Fruit fly (Drosophila melanogaster) whole organism, prepupa: ENCODE measurements around the gene Ets21C.

Source experiments
- CG10631 ChIP-seq: fragments of 200-800 bp; sonication (Bioruptor generic); optimal IDR thresholded peaks from 2 replicates; lab custom pipeline; 2016; ENCODE audit warnings: missing biosample characterization, missing genetic modification characterization
- CG10669 ChIP-seq: fragments of 200-800 bp; sonication (Bioruptor generic); optimal IDR thresholded peaks from 3 replicates; lab custom pipeline; 2018; ENCODE audit warnings: missing biosample characterization, mild to moderate bottlenecking, missing genetic modification characterization, moderate library complexity
- CG11762 ChIP-seq: fragments of 200-800 bp; sonication (Bioruptor generic); optimal IDR thresholded peaks from 3 replicates; lab custom pipeline; 2016; ENCODE audit warnings: missing biosample characterization, missing genetic modification characterization; ENCODE audit not compliant: insufficient read depth
- CG11902 ChIP-seq: fragments of 200-800 bp; sonication (Bioruptor generic); optimal IDR thresholded peaks from 3 replicates; lab custom pipeline; 2016; ENCODE audit warnings: missing biosample characterization, missing genetic modification characterization
- CG15336 ChIP-seq: fragments of 200-800 bp; sonication (Bioruptor generic); IDR thresholded peaks from 2 replicates; pipeline ENCODE4 v1.3.6; 2022; ENCODE audit warnings: missing biosample characterization, missing genetic modification characterization
- CG1621 ChIP-seq: fragments of 200-800 bp; sonication (Bioruptor generic); optimal IDR thresholded peaks from 3 replicates; lab custom pipeline; 2018; ENCODE audit warnings: missing biosample characterization, mild to moderate bottlenecking, missing genetic modification characterization
- CG16779 ChIP-seq: fragments of 200-800 bp; sonication (Bioruptor generic); optimal IDR thresholded peaks from 3 replicates; lab custom pipeline; 2017; ENCODE audit warnings: missing biosample characterization, mild to moderate bottlenecking, missing genetic modification characterization
- CG31627 ChIP-seq: fragments of 200-800 bp; sonication (Bioruptor generic); optimal IDR thresholded peaks from 3 replicates; lab custom pipeline; 2016; ENCODE audit warnings: missing biosample characterization, missing genetic modification characterization
- CG32006 ChIP-seq: fragments of 200-800 bp; sonication (Bioruptor generic); optimal IDR thresholded peaks from 3 replicates; lab custom pipeline; 2017; ENCODE audit warnings: missing biosample characterization, mild to moderate bottlenecking, missing genetic modification characterization
- CG34406 ChIP-seq: fragments of 200-800 bp; sonication (Bioruptor generic); optimal IDR thresholded peaks from 3 replicates; lab custom pipeline; 2016; ENCODE audit warnings: missing biosample characterization, missing genetic modification characterization
- CG3919 ChIP-seq: fragments of 200-800 bp; sonication (Bioruptor generic); optimal IDR thresholded peaks from 3 replicates; lab custom pipeline; 2016; ENCODE audit warnings: missing biosample characterization, missing genetic modification characterization
- CG4318 ChIP-seq: fragments of 200-800 bp; sonication (Bioruptor generic); optimal IDR thresholded peaks from 3 replicates; lab custom pipeline; 2017; ENCODE audit warnings: missing biosample characterization, mild to moderate bottlenecking, missing genetic modification characterization
- CG6163 ChIP-seq: fragments of 200-800 bp; sonication (Bioruptor generic); IDR thresholded peaks from 3 replicates; pipeline ENCODE4 v1.3.6; 2022; ENCODE audit warnings: missing biosample characterization, missing genetic modification characterization
- CG6276 ChIP-seq: fragments of 200-800 bp; sonication (Bioruptor generic); optimal IDR thresholded peaks from 2 replicates; lab custom pipeline; 2017; ENCODE audit warnings: missing biosample characterization, mild to moderate bottlenecking, missing genetic modification characterization
- CG6808 ChIP-seq: fragments of 200-800 bp; sonication (Bioruptor generic); optimal IDR thresholded peaks from 3 replicates; lab custom pipeline; 2017; ENCODE audit warnings: missing biosample characterization, missing genetic modification characterization, mild to moderate bottlenecking, moderate library complexity, missing genetic modification reagents
- CG6854 ChIP-seq: fragments of 200-800 bp; sonication (Bioruptor generic); optimal IDR thresholded peaks from 2 replicates; lab custom pipeline; 2017; ENCODE audit warnings: missing biosample characterization, mild to moderate bottlenecking, missing genetic modification characterization
- CG7368 ChIP-seq: fragments of 200-800 bp; sonication (Bioruptor generic); optimal IDR thresholded peaks from 3 replicates; lab custom pipeline; 2016; ENCODE audit warnings: missing biosample characterization, missing genetic modification characterization
- CG8119 ChIP-seq: fragments of 200-800 bp; sonication (Bioruptor generic); IDR thresholded peaks from 3 replicates; pipeline ENCODE4 v1.3.6; 2022; ENCODE audit warnings: missing biosample characterization, missing genetic modification characterization
- CG8319 ChIP-seq: fragments of 200-800 bp; sonication (Bioruptor generic); optimal IDR thresholded peaks from 3 replicates; lab custom pipeline; 2016; ENCODE audit warnings: missing biosample characterization, missing genetic modification characterization
- CG9139 ChIP-seq: fragments of 200-800 bp; sonication (Bioruptor generic); optimal IDR thresholded peaks from 3 replicates; lab custom pipeline; 2017; ENCODE audit warnings: missing biosample characterization, mild to moderate bottlenecking, missing genetic modification characterization
- Eip78C ChIP-seq: fragments of 200-800 bp; sonication (Bioruptor generic); peaks from one replicate; lab custom pipeline; 2016; ENCODE audit warnings: missing biosample characterization, missing genetic modification characterization
- Eip93F ChIP-seq: fragments of 200-800 bp; sonication (Bioruptor generic); optimal IDR thresholded peaks from 2 replicates; lab custom pipeline; 2016; ENCODE audit warnings: missing biosample characterization, mild to moderate bottlenecking, missing genetic modification characterization
- Ets21C ChIP-seq: fragments of 200-800 bp; sonication (Bioruptor generic); optimal IDR thresholded peaks from 3 replicates; lab custom pipeline; 2016; ENCODE audit warnings: missing biosample characterization, missing genetic modification characterization
- Ets96B ChIP-seq: fragments of 200-800 bp; optimal IDR thresholded peaks from 2 replicates; lab custom pipeline; 2019; ENCODE audit warnings: missing biosample characterization, mild to moderate bottlenecking, missing genetic modification characterization, moderate library complexity
- Hr38 ChIP-seq: sonication (Bioruptor generic); optimal IDR thresholded peaks from 2 replicates; lab custom pipeline; 2016; ENCODE audit warnings: missing biosample characterization, missing genetic modification characterization
- Hr39 ChIP-seq: fragments of 200-800 bp; sonication (Bioruptor generic); optimal IDR thresholded peaks from 2 replicates; lab custom pipeline; 2016; ENCODE audit warnings: missing biosample characterization, missing genetic modification characterization
- Hr4 ChIP-seq: fragments of 200-800 bp; sonication (Bioruptor generic); optimal IDR thresholded peaks from 3 replicates; lab custom pipeline; 2016; ENCODE audit warnings: missing biosample characterization, missing genetic modification characterization
- Lpt ChIP-seq: fragments of 200-800 bp; sonication (Bioruptor generic); optimal IDR thresholded peaks from 3 replicates; lab custom pipeline; 2016; ENCODE audit warnings: missing biosample characterization, missing genetic modification characterization
- Met ChIP-seq: fragments of 200-800 bp; sonication (Bioruptor generic); optimal IDR thresholded peaks from 3 replicates; lab custom pipeline; 2016; ENCODE audit warnings: missing biosample characterization, missing genetic modification characterization
- OdsH ChIP-seq: fragments of 200-800 bp; sonication (Bioruptor generic); optimal IDR thresholded peaks from 3 replicates; lab custom pipeline; 2016; ENCODE audit warnings: missing biosample characterization, missing genetic modification characterization
- Smox ChIP-seq: fragments of 200-800 bp; sonication (Bioruptor generic); optimal IDR thresholded peaks from 3 replicates; lab custom pipeline; 2016; ENCODE audit warnings: missing biosample characterization, missing genetic modification characterization
- Sox102F ChIP-seq: fragments of 200-800 bp; sonication (Bioruptor generic); optimal IDR thresholded peaks from 2 replicates; lab custom pipeline; 2016; ENCODE audit warnings: missing biosample characterization, mild to moderate bottlenecking, missing genetic modification characterization
- Sox15 ChIP-seq: fragments of 200-800 bp; sonication (Bioruptor generic); optimal IDR thresholded peaks from 3 replicates; lab custom pipeline; 2016; ENCODE audit warnings: missing biosample characterization, missing genetic modification characterization
- achi ChIP-seq: fragments of 200-800 bp; sonication (Bioruptor generic); optimal IDR thresholded peaks from 3 replicates; lab custom pipeline; 2016; ENCODE audit warnings: missing biosample characterization, missing genetic modification characterization
- acj6 ChIP-seq: fragments of 200-800 bp; sonication (Bioruptor generic); optimal IDR thresholded peaks from 3 replicates; lab custom pipeline; 2016; ENCODE audit warnings: missing biosample characterization, missing genetic modification characterization
- eg ChIP-seq: fragments of 200-800 bp; sonication (Bioruptor generic); IDR thresholded peaks from 3 replicates; pipeline ENCODE4 v1.3.6; 2022; ENCODE audit warnings: missing biosample characterization, missing genetic modification characterization
- esn ChIP-seq: fragments of 200-800 bp; sonication (Bioruptor generic); optimal IDR thresholded peaks from 2 replicates; lab custom pipeline; 2016; ENCODE audit warnings: missing biosample characterization, mild to moderate bottlenecking, missing genetic modification characterization, moderate library complexity
- fd59A ChIP-seq: fragments of 200-800 bp; sonication (Bioruptor generic); optimal IDR thresholded peaks from 2 replicates; lab custom pipeline; 2017; ENCODE audit warnings: missing biosample characterization, mild to moderate bottlenecking, missing genetic modification characterization, missing genetic modification reagents
- fd85E ChIP-seq: fragments of 200-800 bp; sonication (Bioruptor generic); optimal IDR thresholded peaks from 3 replicates; lab custom pipeline; 2016; ENCODE audit warnings: missing biosample characterization, missing genetic modification characterization
- lz ChIP-seq: fragments of 200-800 bp; sonication (Bioruptor generic); optimal IDR thresholded peaks from 3 replicates; lab custom pipeline; 2016; ENCODE audit warnings: missing biosample characterization, missing genetic modification characterization
- pdm3 ChIP-seq: fragments of 200-800 bp; sonication (Bioruptor generic); optimal IDR thresholded peaks from 3 replicates; lab custom pipeline; 2016; ENCODE audit warnings: missing biosample characterization, missing genetic modification characterization
- spab ChIP-seq: fragments of 200-800 bp; sonication (Bioruptor generic); optimal IDR thresholded peaks from 2 replicates; lab custom pipeline; 2017; ENCODE audit warnings: missing biosample characterization, mild to moderate bottlenecking, missing genetic modification characterization, missing genetic modification reagents
- ss ChIP-seq, 2 experiments: fragments of 200-800 bp; sonication (Bioruptor generic); optimal IDR thresholded peaks; 2 replicates in 1 of 2; 3 replicates in 1 of 2; lab custom pipeline; 2017 to 2018; ENCODE audit warnings: mild to moderate bottlenecking in 2 of 2, missing biosample characterization in 2 of 2, missing genetic modification characterization in 2 of 2, moderate library complexity in 1 of 2
- svp ChIP-seq: fragments of 200-800 bp; sonication (Bioruptor generic); peaks from one replicate; lab custom pipeline; 2016; ENCODE audit warnings: missing biosample characterization, missing genetic modification characterization
- topi ChIP-seq: fragments of 200-800 bp; sonication (Bioruptor generic); optimal IDR thresholded peaks from 3 replicates; lab custom pipeline; 2016; ENCODE audit warnings: missing biosample characterization, missing genetic modification characterization
- vri ChIP-seq: fragments of 200-800 bp; sonication (Bioruptor generic); optimal IDR thresholded peaks from 3 replicates; lab custom pipeline; 2016; ENCODE audit warnings: missing biosample characterization, mild to moderate bottlenecking, missing genetic modification characterization

Ets21C gene

DNA sequence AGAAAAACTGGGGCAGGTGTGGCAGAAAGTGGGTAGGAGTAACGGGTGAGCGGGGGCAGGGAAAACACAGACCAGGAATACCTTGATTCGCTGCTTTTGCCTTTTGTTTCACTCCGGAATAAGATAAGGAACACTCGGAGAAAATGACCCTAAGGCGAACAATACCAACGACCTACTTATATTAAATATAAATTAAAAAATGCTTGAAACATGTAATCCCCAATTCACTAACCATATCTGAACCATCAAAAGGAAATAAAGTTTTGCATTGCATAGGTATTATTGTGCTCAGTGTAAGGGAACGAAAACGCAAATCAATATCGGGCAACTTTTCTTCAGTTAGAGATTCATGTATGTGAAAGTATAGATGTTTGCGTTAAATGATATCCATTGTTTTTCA lies 40.7 kb downstream of the Ets21C start (continued):
- TF ChIP-seq CG10669, result peak; percentile 49
- no peak for TF ChIP-seq CG16779 (tag; lab: Kevin White, UChicago)
- TF ChIP-seq CG7368 (GFP tag; lab: Kevin White, UChicago), result peak; percentile 42
- TF ChIP-seq fd85E (GFP tag; lab: Kevin White, UChicago), result no peak
- TF ChIP-seq Met (GFP tag; lab: Kevin White, UChicago), result peak; percentile 84
- peak; percentile 33 for TF ChIP-seq CG1621 (tag; lab: Kevin White, UChicago)
- peak; percentile 89 for TF ChIP-seq svp (GFP tag; lab: Kevin White, UChicago)
- TF ChIP-seq Hr4, result peak; percentile 28
- TF ChIP-seq CG4318 (GFP tag; lab: Kevin White, UChicago), result no peak
- peak; percentile 7; the same call in 1 of the 3 replicates for TF ChIP-seq eg (GFP tag; lab: Robert Waterston, UW)
- peak; percentile 81 for TF ChIP-seq OdsH (GFP tag; lab: Kevin White, UChicago)
- no peak for TF ChIP-seq Lpt (GFP tag; lab: Kevin White, UChicago)
- TF ChIP-seq spab (GFP tag; lab: Kevin White, UChicago), result no peak
- peak; percentile 70 for TF ChIP-seq Eip93F (GFP tag; lab: Kevin White, UChicago)
- peak; percentile 27 for TF ChIP-seq CG8319 (GFP tag; lab: Kevin White, UChicago)
- peak; percentile 69 for TF ChIP-seq CG6163
- peak in 1 of 2 experiments; percentile 30 for TF ChIP-seq ss (GFP tag; optimal IDR thresholded peaks at IDR 0.05; lab: Kevin White, UChicago)
- TF ChIP-seq CG8119 (GFP tag; lab: Robert Waterston, UW), result peak; percentile 37; the same call in 1 of the 3 replicates
- peak; percentile 88 for TF ChIP-seq Sox102F (GFP tag; lab: Kevin White, UChicago)
- TF ChIP-seq Ets21C (GFP tag; lab: Kevin White, UChicago), result no peak
- peak; percentile 83 for TF ChIP-seq CG31627
- TF ChIP-seq fd59A (GFP tag; lab: Kevin White, UChicago), result peak; percentile 28
- TF ChIP-seq vri (GFP tag; lab: Kevin White, UChicago), result peak; percentile 58
- peak; percentile 74 for TF ChIP-seq CG34406 (GFP tag; lab: Kevin White, UChicago)
- no peak for TF ChIP-seq CG6854 (GFP tag; lab: Kevin White, UChicago)
- TF ChIP-seq achi, result peak; percentile 74
- peak; percentile 82 for TF ChIP-seq CG3919 (GFP tag; lab: Kevin White, UChicago)
- peak; percentile 66 for TF ChIP-seq Ets96B (tag; lab: Kevin White, UChicago)
- TF ChIP-seq Sox15, result peak; percentile 62
- TF ChIP-seq pdm3 (GFP tag; lab: Kevin White, UChicago), result peak; percentile 78
- no peak for TF ChIP-seq CG6276 (GFP tag; lab: Kevin White, UChicago)
- TF ChIP-seq CG11762 (GFP tag; lab: Kevin White, UChicago), result peak; percentile 11
- TF ChIP-seq CG32006 (GFP tag; lab: Kevin White, UChicago), result peak; percentile 39
- peak; percentile 83 for TF ChIP-seq Smox (GFP tag; lab: Kevin White, UChicago)
- no peak for TF ChIP-seq Hr38

DNA sequence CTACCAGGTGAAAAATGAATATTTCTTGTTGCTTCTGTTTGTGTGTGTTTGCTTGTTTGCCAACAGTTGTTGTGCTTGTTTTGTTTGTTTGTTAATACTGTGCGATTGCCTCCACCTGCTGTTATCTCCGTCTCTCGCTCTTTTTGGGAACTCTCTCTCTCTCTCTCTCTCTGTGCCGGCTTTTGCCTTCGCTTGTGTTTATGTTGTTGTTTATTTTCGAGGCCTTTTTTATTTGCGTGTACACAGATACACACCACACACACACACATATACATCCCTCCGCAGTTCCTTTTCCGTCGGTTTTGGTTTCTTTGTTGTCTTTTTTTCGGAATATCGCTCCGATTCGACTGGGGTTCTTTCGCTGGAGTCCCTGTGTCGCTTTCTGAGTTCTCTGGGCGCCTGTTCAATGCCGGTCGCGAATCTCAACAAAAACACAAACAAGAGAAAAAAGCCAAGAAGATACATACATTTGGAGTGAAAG lies 42.1 kb downstream of the Ets21C start:
- TF ChIP-seq lz (GFP tag; lab: Kevin White, UChicago) (peak; percentile 72), ss (GFP tag; optimal IDR thresholded peaks at IDR 0.05; lab: Kevin White, UChicago) (peak; percentile 96), pdm3 (GFP tag; lab: Kevin White, UChicago) (peak; percentile 54), eg (GFP tag; lab: Robert Waterston, UW) (peak; percentile 43; the same call in 2 of the 3 replicates), Ets96B (tag; lab: Kevin White, UChicago) (peak; percentile 84), CG10631 (GFP tag; lab: Kevin White, UChicago) (peak; percentile 58), CG6276 (GFP tag; lab: Kevin White, UChicago) (peak; percentile 63), OdsH (GFP tag; lab: Kevin White, UChicago) (peak; percentile 1), Eip78C (GFP tag; lab: Kevin White, UChicago) (peak; percentile 88), CG15336 (GFP tag; lab: Robert Waterston, UW) (peak; percentile 46; the same call in 1 of the 2 replicates), CG6808 (peak; percentile 94), CG7368 (GFP tag; lab: Kevin White, UChicago) (peak; percentile 75), Hr39 (GFP tag; lab: Kevin White, UChicago) (no peak), achi (peak; percentile 62), Sox102F (GFP tag; lab: Kevin White, UChicago) (peak; percentile 92), vri (GFP tag; lab: Kevin White, UChicago) (peak; percentile 84), CG9139 (GFP tag; lab: Kevin White, UChicago) (peak; percentile 95), CG16779 (tag; lab: Kevin White, UChicago) (peak; percentile 85), Lpt (GFP tag; lab: Kevin White, UChicago) (peak; percentile 64), Hr4 (no peak), Sox15 (no peak), CG1621 (tag; lab: Kevin White, UChicago) (peak; percentile 88), CG10669 (peak; percentile 88), CG32006 (GFP tag; lab: Kevin White, UChicago) (peak; percentile 31), esn (GFP tag; lab: Kevin White, UChicago) (peak; percentile 75), topi (GFP tag; lab: Kevin White, UChicago) (peak; percentile 78), acj6 (peak; percentile 21), CG11902 (GFP tag; lab: Kevin White, UChicago) (peak; percentile 12), CG6854 (GFP tag; lab: Kevin White, UChicago) (peak; percentile 98), CG11762 (GFP tag; lab: Kevin White, UChicago) (peak; percentile 42), Smox (GFP tag; lab: Kevin White, UChicago) (peak; percentile 72), CG4318 (GFP tag; lab: Kevin White, UChicago) (no peak), CG8119 (GFP tag; lab: Robert Waterston, UW) (peak; percentile 60)
